Fruit fly (Drosophila melanogaster) whole organism, embryonic: ENCODE results near the gene CG32066.

Experiments
- Awh ChIP-seq: fragments of 200-800 bp; sonication (Bioruptor generic); IDR thresholded peaks from 2 replicates; pipeline ENCODE4, ENCODE4 v1.3.6; 2022; ENCODE audit warnings: missing biosample characterization, missing genetic modification characterization
- C15 ChIP-seq: fragments of 200-800 bp; sonication (Bioruptor generic); IDR thresholded peaks from 3 replicates; pipeline ENCODE4 v1.3.6; 2022; ENCODE audit warnings: missing biosample characterization, missing genetic modification characterization
- CG10959 ChIP-seq: fragments of 200-800 bp; sonication (Bioruptor generic); IDR thresholded peaks from 2 replicates; pipeline ENCODE4 v1.3.6; 2022; ENCODE audit warnings: missing biosample characterization, missing genetic modification characterization
- CG1233 ChIP-seq: fragments of 200-800 bp; sonication (Bioruptor generic); optimal IDR thresholded peaks from 4 replicates; lab custom pipeline; 2018; ENCODE audit warnings: missing biosample characterization, mild to moderate bottlenecking, missing genetic modification characterization
- CG13894 ChIP-seq: fragments of 200-800 bp; sonication (Bioruptor generic); optimal IDR thresholded peaks from 3 replicates; lab custom pipeline; 2018; ENCODE audit warnings: missing biosample characterization, mild to moderate bottlenecking, missing genetic modification characterization, moderate library complexity
- CG14441 ChIP-seq: fragments of 200-800 bp; sonication (Bioruptor generic); IDR thresholded peaks from 2 replicates; pipeline ENCODE4 v1.3.6; 2022; ENCODE audit warnings: missing biosample characterization, missing genetic modification characterization
- CG15073 ChIP-seq: fragments of 200-800 bp; sonication (Bioruptor generic); optimal IDR thresholded peaks from 2 replicates; lab custom pipeline; 2016; ENCODE audit warnings: missing biosample characterization, missing genetic modification characterization
- CG1602 ChIP-seq: fragments of 200-800 bp; sonication (Bioruptor generic); optimal IDR thresholded peaks from 3 replicates; lab custom pipeline; 2016; ENCODE audit warnings: missing biosample characterization, missing genetic modification characterization
- CG1603 ChIP-seq: fragments of 200-800 bp; sonication (Bioruptor generic); optimal IDR thresholded peaks from 2 replicates; lab custom pipeline; 2019; ENCODE audit warnings: missing biosample characterization, mild to moderate bottlenecking, missing genetic modification characterization, moderate library complexity
- CG18262 ChIP-seq: fragments of 200-800 bp; optimal IDR thresholded peaks from 3 replicates; lab custom pipeline; 2019; ENCODE audit warnings: missing biosample characterization, mild to moderate bottlenecking, missing genetic modification characterization, moderate library complexity
- CG33557 ChIP-seq: fragments of 200-800 bp; sonication (Bioruptor generic); optimal IDR thresholded peaks from 2 replicates; lab custom pipeline; 2019; ENCODE audit warnings: missing biosample characterization, mild to moderate bottlenecking, missing genetic modification characterization, moderate library complexity
- CG34422 ChIP-seq: fragments of 200-800 bp; sonication (Bioruptor generic); IDR thresholded peaks from 3 replicates; pipeline ENCODE4 v1.3.6; 2022; ENCODE audit warnings: missing biosample characterization, missing genetic modification characterization
- CG4404 ChIP-seq: fragments of 200-800 bp; sonication (Bioruptor generic); IDR thresholded peaks from 2 replicates; pipeline ENCODE4 v1.3.6; 2022; ENCODE audit warnings: missing biosample characterization, missing genetic modification characterization
- CG4707 ChIP-seq: fragments of 200-800 bp; sonication (Bioruptor generic); optimal IDR thresholded peaks from 2 replicates; lab custom pipeline; 2018; ENCODE audit warnings: missing biosample characterization, mild to moderate bottlenecking, missing genetic modification characterization, moderate library complexity
- CG9215 ChIP-seq: fragments of 200-800 bp; sonication (Bioruptor generic); IDR thresholded peaks from 2 replicates; pipeline ENCODE4 v1.3.6; 2022; ENCODE audit warnings: missing biosample characterization, missing genetic modification characterization
- CG9797 ChIP-seq: fragments of 200-800 bp; sonication (Bioruptor generic); optimal IDR thresholded peaks from 3 replicates; lab custom pipeline; 2018; ENCODE audit warnings: missing biosample characterization, mild to moderate bottlenecking, missing genetic modification characterization
- CG9876 ChIP-seq: fragments of 200-800 bp; sonication (Bioruptor generic); optimal IDR thresholded peaks from 2 replicates; lab custom pipeline; 2016; ENCODE audit warnings: missing biosample characterization, missing genetic modification characterization
- D19B ChIP-seq: fragments of 200-800 bp; sonication (Bioruptor generic); optimal IDR thresholded peaks from 2 replicates; lab custom pipeline; 2017; ENCODE audit warnings: missing biosample characterization, mild to moderate bottlenecking, missing genetic modification characterization
- Deaf1 ChIP-seq: fragments of 200-800 bp; optimal IDR thresholded peaks from 3 replicates; lab custom pipeline; 2019; ENCODE audit warnings: missing biosample characterization, mild to moderate bottlenecking, missing genetic modification characterization, moderate library complexity
- Dip3 ChIP-seq: fragments of 200-800 bp; sonication (Bioruptor generic); optimal IDR thresholded peaks from 3 replicates; lab custom pipeline; 2016; ENCODE audit warnings: missing biosample characterization, missing genetic modification characterization
- Doc3 ChIP-seq: fragments of 200-800 bp; sonication (Bioruptor generic); IDR thresholded peaks from 3 replicates; pipeline ENCODE4 v1.3.6; 2022; ENCODE audit warnings: missing biosample characterization, missing genetic modification characterization; ENCODE audit not compliant: partially characterized antibody
- Eip74EF ChIP-seq, 2 experiments: fragments of 200-800 bp in 1 of 2; fragments of >200 bp in 1 of 2; sonication (Bioruptor generic) in 1 of 2; optimal IDR thresholded peaks; 2 replicates each; lab custom pipeline; 2017 to 2019; ENCODE audit warnings: missing biosample characterization in 2 of 2, missing genetic modification characterization in 2 of 2, mild to moderate bottlenecking in 1 of 2, moderate library complexity in 1 of 2
- H15 ChIP-seq: fragments of 200-800 bp; sonication (Bioruptor generic); IDR thresholded peaks from 3 replicates; pipeline ENCODE4 v1.3.6; 2022; ENCODE audit warnings: missing biosample characterization, missing genetic modification characterization
- HHEX ChIP-seq: fragments of 200-800 bp; sonication (Bioruptor generic); optimal IDR thresholded peaks from 3 replicates; lab custom pipeline; 2017; ENCODE audit warnings: missing biosample characterization, mild to moderate bottlenecking, missing genetic modification characterization, missing genetic modification reagents
- Hr3 ChIP-seq: fragments of 200-800 bp; sonication (Bioruptor generic); optimal IDR thresholded peaks from 3 replicates; lab custom pipeline; 2016; ENCODE audit warnings: missing biosample characterization, missing genetic modification characterization
- Jarid2 ChIP-seq: fragments of 200-800 bp; sonication (Bioruptor generic); optimal IDR thresholded peaks from 3 replicates; lab custom pipeline; 2017; ENCODE audit warnings: mild to moderate bottlenecking, missing biosample characterization, missing genetic modification reagents, missing genetic modification characterization
- NC2α ChIP-seq: fragments of 200-800 bp; sonication (Bioruptor generic); optimal IDR thresholded peaks from 2 replicates; lab custom pipeline; 2016; ENCODE audit warnings: missing biosample characterization, missing genetic modification characterization
- Scr ChIP-seq: fragments of 200-800 bp; sonication (Bioruptor generic); IDR thresholded peaks from 2 replicates; pipeline ENCODE4 v1.3.6; 2022; ENCODE audit warnings: missing biosample characterization, missing genetic modification characterization; ENCODE audit not compliant: partially characterized antibody
- TFAM ChIP-seq: fragments of 200-800 bp; sonication (Bioruptor generic); optimal IDR thresholded peaks from 2 replicates; lab custom pipeline; 2017; ENCODE audit warnings: missing biosample characterization, missing genetic modification characterization, inconsistent platforms
- Xbp1 ChIP-seq: fragments of 200-800 bp; sonication (Bioruptor generic); optimal IDR thresholded peaks from 3 replicates; lab custom pipeline; 2016; ENCODE audit warnings: missing biosample characterization, mild to moderate bottlenecking, missing genetic modification characterization
- dmrt99B ChIP-seq: fragments of 200-800 bp; sonication (Bioruptor generic); optimal IDR thresholded peaks from 2 replicates; lab custom pipeline; 2018; ENCODE audit warnings: missing biosample characterization, mild to moderate bottlenecking, missing genetic modification characterization, moderate library complexity
- exex ChIP-seq: fragments of 200-800 bp; sonication (Bioruptor generic); optimal IDR thresholded peaks from 4 replicates; lab custom pipeline; 2018; ENCODE audit warnings: missing biosample characterization, mild to moderate bottlenecking, missing genetic modification characterization, moderate library complexity
- fd102C ChIP-seq: fragments of 200-800 bp; sonication (Bioruptor generic); optimal IDR thresholded peaks from 2 replicates; lab custom pipeline; 2018; ENCODE audit warnings: missing biosample characterization, mild to moderate bottlenecking, missing genetic modification characterization, moderate library complexity
- ind ChIP-seq: fragments of 200-800 bp; sonication (Bioruptor generic); optimal IDR thresholded peaks from 3 replicates; lab custom pipeline; 2016; ENCODE audit warnings: missing biosample characterization, missing genetic modification characterization
- inv ChIP-seq: fragments of 200-800 bp; sonication (Bioruptor generic); IDR thresholded peaks from 2 replicates; pipeline ENCODE4 v1.3.6; 2022; ENCODE audit warnings: missing biosample characterization, missing genetic modification characterization; ENCODE audit not compliant: partially characterized antibody
- jigr1 ChIP-seq: fragments of 200-800 bp; sonication (Bioruptor generic); IDR thresholded peaks from 3 replicates; pipeline ENCODE4 v1.3.6; 2022; ENCODE audit warnings: missing biosample characterization, missing genetic modification characterization
- org-1 ChIP-seq: fragments of 200-800 bp; sonication (Bioruptor generic); optimal IDR thresholded peaks from 2 replicates; lab custom pipeline; 2017; ENCODE audit warnings: missing biosample characterization, missing genetic modification characterization
- repo ChIP-seq: fragments of 200-800 bp; sonication (Bioruptor generic); optimal IDR thresholded peaks from 2 replicates; lab custom pipeline; 2016; ENCODE audit warnings: missing biosample characterization, missing genetic modification characterization
- slou ChIP-seq: fragments of 200-800 bp; sonication (Bioruptor generic); optimal IDR thresholded peaks from 3 replicates; lab custom pipeline; 2016; ENCODE audit warnings: missing biosample characterization, missing genetic modification characterization
- stwl ChIP-seq: fragments of 200-800 bp; sonication (Bioruptor generic); optimal IDR thresholded peaks from 3 replicates; lab custom pipeline; 2018; ENCODE audit warnings: missing biosample characterization, mild to moderate bottlenecking, missing genetic modification characterization, moderate library complexity
- tgo ChIP-seq: fragments of 200-800 bp; sonication (Bioruptor generic); IDR thresholded peaks from 3 replicates; pipeline ENCODE4 v1.3.6; 2022; ENCODE audit warnings: missing biosample characterization, missing genetic modification characterization
- toy ChIP-seq: fragments of 200-800 bp; sonication (Bioruptor generic); IDR thresholded peaks from 2 replicates; pipeline ENCODE4 v1.3.6; 2022; ENCODE audit warnings: missing biosample characterization, missing genetic modification characterization

The CG32066 gene

DNA sequence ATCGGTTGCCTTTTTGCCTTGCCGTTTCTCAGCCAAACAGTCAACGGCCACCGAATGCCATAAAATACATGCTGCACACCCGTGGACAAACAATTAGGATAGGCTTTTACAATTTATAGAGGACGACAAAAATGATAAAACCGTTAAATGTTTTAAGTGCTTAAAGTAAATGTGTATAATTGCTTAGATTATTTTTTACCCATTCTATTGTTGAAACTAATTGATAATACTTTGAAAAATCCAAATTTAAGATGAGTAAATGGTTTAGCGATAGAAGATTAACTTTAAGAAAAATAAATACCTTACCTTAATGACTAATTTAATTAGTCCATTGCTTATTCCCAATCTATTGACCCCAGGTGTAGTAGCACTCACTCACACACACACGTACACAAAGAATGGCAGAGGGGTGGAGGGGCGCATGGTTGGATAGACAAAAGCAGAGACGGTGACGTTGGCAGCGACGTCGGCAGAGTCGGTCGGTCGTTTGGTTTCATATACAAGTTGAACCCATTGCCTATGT lies 17.8 kb upstream of the CG32066 start (continued):
- TF ChIP-seq Xbp1 (GFP tag; lab: Kevin White, UChicago), result peak; percentile 92
- TF ChIP-seq Deaf1 (tag; lab: Kevin White, UChicago), result peak; percentile 81
- peak; percentile 80 for TF ChIP-seq CG4707 (GFP tag; lab: Kevin White, UChicago)
- peak; percentile 42 for TF ChIP-seq CG9797 (GFP tag; lab: Kevin White, UChicago)
- TF ChIP-seq D19B (GFP tag; lab: Kevin White, UChicago), result peak; percentile 83
- no peak for TF ChIP-seq inv
- peak; percentile 86 for TF ChIP-seq ind (GFP tag; lab: Kevin White, UChicago)
- peak; percentile 17 for TF ChIP-seq stwl (tag; lab: Kevin White, UChicago)
- peak; percentile 91 for TF ChIP-seq CG9215 (GFP tag; lab: Robert Waterston, UW)
- TF ChIP-seq CG1233 (GFP tag; lab: Kevin White, UChicago), result peak; percentile 95
- TF ChIP-seq Dip3 (GFP tag; lab: Kevin White, UChicago), result peak; percentile 87
- peak; percentile 96 for TF ChIP-seq HHEX (GFP tag; lab: Kevin White, UChicago)
- peak; percentile 73 for TF ChIP-seq exex (tag; lab: Kevin White, UChicago)
- peak; percentile 81 for TF ChIP-seq repo (GFP tag; lab: Kevin White, UChicago)
- peak; percentile 79 for TF ChIP-seq Jarid2 (GFP tag; lab: Kevin White, UChicago)
- TF ChIP-seq CG15073 (GFP tag; lab: Kevin White, UChicago), result peak; percentile 57
- peak in 1 of 2 experiments; percentile 97 for TF ChIP-seq Eip74EF (GFP tag; optimal IDR thresholded peaks at IDR 0.05; lab: Kevin White, UChicago)
- peak; percentile 91 for TF ChIP-seq CG33557 (GFP tag; lab: Kevin White, UChicago)
- TF ChIP-seq CG9876, result peak; percentile 26
- TF ChIP-seq Awh (GFP tag; lab: Robert Waterston, UW), result peak; percentile 91
- TF ChIP-seq CG18262 (tag; lab: Kevin White, UChicago), result peak; percentile 99
- no peak for TF ChIP-seq Doc3
- peak; percentile 72 for TF ChIP-seq slou (GFP tag; lab: Kevin White, UChicago)
- peak; percentile 93 for TF ChIP-seq CG13894 (tag; lab: Kevin White, UChicago)
- TF ChIP-seq NC2α (GFP tag; lab: Kevin White, UChicago), result peak; percentile 88
- TF ChIP-seq CG1602 (GFP tag; lab: Kevin White, UChicago), result peak; percentile 86
- TF ChIP-seq org-1 (GFP tag; lab: Kevin White, UChicago), result peak; percentile 98
- peak; percentile 99 for TF ChIP-seq dmrt99B
- TF ChIP-seq TFAM (GFP tag; lab: Kevin White, UChicago), result peak; percentile 65
- TF ChIP-seq CG34422, result peak; percentile 94
- peak; percentile 92 for TF ChIP-seq CG4404 (GFP tag; lab: Robert Waterston, UW)
- TF ChIP-seq tgo, result peak; percentile 96
- TF ChIP-seq Scr (GFP tag; lab: Robert Waterston, UW), result 0 out of 2 replicates have a peak, but pooled peaks have one; percentile 13
- TF ChIP-seq jigr1 (GFP tag; lab: Robert Waterston, UW), result peak; percentile 92
- TF ChIP-seq CG10959 (GFP tag; lab: Robert Waterston, UW), result peak; percentile 69; the same call in 1 of the 2 replicates
- TF ChIP-seq H15 (GFP tag; lab: Robert Waterston, UW), result peak; percentile 81
- TF ChIP-seq Hr3, result peak; percentile 93
- TF ChIP-seq C15 (GFP tag; lab: Robert Waterston, UW), result peak; percentile 74; the same call in 2 of the 3 replicates
- TF ChIP-seq toy (GFP tag; lab: Robert Waterston, UW), result peak; percentile 88
- peak; percentile 76 for TF ChIP-seq fd102C
- peak; percentile 88 for TF ChIP-seq CG14441 (GFP tag; lab: Robert Waterston, UW)
- TF ChIP-seq CG1603 (tag; lab: Kevin White, UChicago), result peak; percentile 85
